Worm (Caenorhabditis elegans): ENCODE results near the gene lin-32.

DNA sequence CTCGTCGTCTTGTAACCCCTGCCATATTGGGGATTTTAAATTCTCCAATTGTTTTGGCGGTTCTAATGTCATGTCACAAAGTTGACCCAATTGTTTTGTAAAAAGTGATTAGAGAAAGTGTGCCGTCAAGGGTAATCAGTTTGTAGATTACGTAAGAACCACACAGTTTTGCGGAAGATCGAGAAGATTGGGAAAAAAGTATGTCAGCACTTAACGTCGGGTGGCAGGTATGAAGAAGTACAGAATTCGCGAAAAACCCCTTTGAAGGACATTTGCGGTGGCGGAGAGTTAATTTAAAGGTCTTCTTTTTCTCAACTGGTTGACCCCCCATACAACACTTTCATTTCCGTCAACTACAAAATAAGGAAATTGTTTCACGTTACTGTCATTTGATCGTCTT is 21.5 kb downstream of the lin-32 start:
- TF ChIP-seq nhr-67 (tag; optimal IDR thresholded peaks at IDR 0.05) (no peak), zag-1 (tag; optimal IDR thresholded peaks at IDR 0.05) (no peak), daf-12 (tag; optimal IDR thresholded peaks at IDR 0.05) (no peak), elt-3 (tag; optimal IDR thresholded peaks at IDR 0.05) (peak in 1 of 3 experiments; percentile 27), ama-1 (optimal IDR thresholded peaks at IDR 0.05) (no peak), elt-1 (tag; optimal IDR thresholded peaks at IDR 0.05) (no peak)

Data from whole organism, L3 larva.